Worm (Caenorhabditis elegans) whole organism, early embryonic: Measurements from ENCODE around the gene zmp-1.

Source experiments
- F13C5.2 ChIP-seq: sonication (generic microtip); optimal IDR thresholded peaks from 2 replicates; lab custom pipeline; 2017; ENCODE audit warnings: mild to moderate bottlenecking, missing genetic modification characterization, inconsistent platforms, missing compliant biosample characterization
- aly-1 ChIP-seq: sonication (generic microtip); optimal IDR thresholded peaks from 2 replicates; lab custom pipeline; 2016; ENCODE audit warnings: missing genetic modification characterization, missing compliant biosample characterization
- ama-1 ChIP-seq: fragments of 150-350 bp; optimal IDR thresholded peaks from 2 replicates; lab custom pipeline; 2014
- ceh-13 ChIP-seq: fragments of 200-800 bp; sonication (Bioruptor generic); optimal IDR thresholded peaks from 2 replicates; lab custom pipeline; 2018; ENCODE audit warnings: mild to moderate bottlenecking, missing genetic modification characterization, missing compliant biosample characterization
- ets-7 ChIP-seq: sonication (generic microtip); optimal IDR thresholded peaks from 2 replicates; lab custom pipeline; 2016; ENCODE audit warnings: missing genotype, missing genetic modification characterization, missing compliant biosample characterization
- flt-1 ChIP-seq: fragments of 200-800 bp; sonication (Bioruptor generic); IDR thresholded peaks from 2 replicates; pipeline ENCODE4 v1.3.6; 2022; ENCODE audit warnings: missing genetic modification characterization, missing compliant biosample characterization
- hmbx-1 ChIP-seq: sonication (generic microtip); optimal IDR thresholded peaks from 2 replicates; lab custom pipeline; 2016; ENCODE audit warnings: mild to moderate bottlenecking, missing genetic modification characterization, missing compliant biosample characterization
- hnd-1 ChIP-seq: sonication (generic microtip); optimal IDR thresholded peaks from 2 replicates; lab custom pipeline; 2016; ENCODE audit warnings: missing genetic modification characterization, missing compliant biosample characterization
- pes-1 ChIP-seq: fragments of 200-800 bp; sonication (Bioruptor generic); IDR thresholded peaks from 2 replicates; pipeline ENCODE4 v1.3.6; 2022; ENCODE audit warnings: missing genetic modification reagents, missing genetic modification characterization, missing compliant biosample characterization
- scrt-1 ChIP-seq: fragments of 200-800 bp; sonication (Bioruptor generic); IDR thresholded peaks from 2 replicates; pipeline ENCODE4 v1.3.6; 2022; ENCODE audit warnings: missing genetic modification characterization, missing compliant biosample characterization
- tbx-37 ChIP-seq: fragments of 200-800 bp; sonication (Bioruptor generic); conservative IDR thresholded peaks from 2 replicates; pipeline ENCODE4 v1.3.6; 2022; ENCODE audit warnings: missing genetic modification reagents, missing genetic modification characterization, missing compliant biosample characterization
- tra-4 ChIP-seq: sonication (generic microtip); optimal IDR thresholded peaks from 2 replicates; lab custom pipeline; 2017; ENCODE audit warnings: missing genetic modification characterization, missing compliant biosample characterization

ce11 chrIII:5967640-5968039, 34.9 kb upstream of the zmp-1 start:
- TF ChIP-seq hnd-1 (tag; lab: Kevin White, UChicago) (no peak), ama-1 (no peak), flt-1 (no peak), hmbx-1 (tag; lab: Kevin White, UChicago) (no peak), ets-7 (no peak), tbx-37 (no peak), aly-1 (tag; lab: Kevin White, UChicago) (no peak), tra-4 (tag; lab: Kevin White, UChicago) (no peak), pes-1 (GFP tag; lab: Robert Waterston, UW) (no peak), F13C5.2 (no peak), ceh-13 (GFP tag; lab: Kevin White, UChicago) (no peak), scrt-1 (GFP tag; lab: Robert Waterston, UW) (no peak)
